Fruit fly (Drosophila melanogaster) whole organism, adult: ENCODE measurements around the gene Gs1.

Experiments used
- CG7045 ChIP-seq: fragments of 200-800 bp; sonication (Bioruptor generic); optimal IDR thresholded peaks from 2 replicates; lab custom pipeline; 2017; ENCODE audit warnings: missing biosample characterization, mild to moderate bottlenecking, missing genetic modification characterization
- Clk ChIP-seq: fragments of 200-800 bp; sonication (Bioruptor generic); optimal IDR thresholded peaks from 2 replicates; lab custom pipeline; 2017; ENCODE audit warnings: missing biosample characterization, missing genetic modification characterization
- Crg-1 ChIP-seq: fragments of 200-800 bp; sonication (Bioruptor generic); optimal IDR thresholded peaks from 2 replicates; lab custom pipeline; 2016; ENCODE audit warnings: missing biosample characterization, missing genetic modification characterization
- Hr96 ChIP-seq: fragments of 200-800 bp; sonication (Bioruptor generic); optimal IDR thresholded peaks from 2 replicates; lab custom pipeline; 2016; ENCODE audit warnings: missing biosample characterization, missing genetic modification characterization
- Mnt ChIP-seq: fragments of 200-800 bp; sonication (Bioruptor generic); optimal IDR thresholded peaks from 2 replicates; lab custom pipeline; 2016; ENCODE audit warnings: missing biosample characterization, mild to moderate bottlenecking, missing genetic modification characterization
- kay ChIP-seq: fragments of 200-800 bp; sonication (Bioruptor generic); peaks from one replicate; lab custom pipeline; 2016; ENCODE audit warnings: missing biosample characterization, missing genetic modification characterization, borderline replicate concordance

DNA sequence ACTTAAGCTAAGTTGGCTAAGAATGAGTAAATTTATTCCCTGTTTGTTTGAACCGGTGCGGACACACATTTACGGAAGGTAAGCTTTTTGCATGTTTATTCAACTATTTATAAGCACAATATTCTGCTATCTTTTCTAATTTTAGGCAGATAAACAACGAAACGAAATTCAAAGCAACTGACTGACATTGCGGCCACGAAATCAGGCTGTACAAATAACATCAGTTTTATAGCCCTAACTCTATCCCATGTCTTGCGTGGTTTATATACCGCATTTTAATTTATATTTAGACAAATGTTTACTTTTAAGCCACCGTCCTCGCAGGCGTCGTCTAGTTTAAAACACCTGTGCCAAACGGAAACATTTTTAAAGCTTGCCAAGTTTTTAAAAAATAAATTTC is 46.8 kb upstream of the Gs1 start:
- TF ChIP-seq CG7045, result no peak
- TF ChIP-seq Mnt (GFP tag; lab: Kevin White, UChicago), result no peak
- TF ChIP-seq Clk (GFP tag; lab: Kevin White, UChicago), result no peak
- no peak for TF ChIP-seq Crg-1 (GFP tag; lab: Kevin White, UChicago)
- no peak for TF ChIP-seq kay (GFP tag; lab: Kevin White, UChicago)
- no peak for TF ChIP-seq Hr96 (GFP tag; lab: Kevin White, UChicago)
